Worm (Caenorhabditis elegans) whole organism, L1 larva: ENCODE measurements around the gene sqt-1.
A peak's percentile ranks its signal among the peaks of the same experiment; 100 is the strongest.

ENCODE experiments used
- C04F5.9 ChIP-seq: sonication (generic microtip); optimal IDR thresholded peaks from 2 replicates; lab custom pipeline; 2016; ENCODE audit warnings: missing genetic modification characterization, missing compliant biosample characterization
- C34B4.2 ChIP-seq: sonication (generic microtip); optimal IDR thresholded peaks from 2 replicates; lab custom pipeline; 2017; ENCODE audit warnings: mild to moderate bottlenecking, missing genetic modification characterization, missing compliant biosample characterization
- F16B12.6 ChIP-seq: fragments of 150-350 bp; optimal IDR thresholded peaks from 2 replicates; lab custom pipeline; 2014; ENCODE audit warnings: missing biosample characterization, missing genetic modification characterization
- ama-1 ChIP-seq: fragments of 150-350 bp; optimal IDR thresholded peaks from 2 replicates; lab custom pipeline; 2014
- ceh-63 ChIP-seq: fragments of 200-800 bp; sonication (Bioruptor generic); optimal IDR thresholded peaks from 2 replicates; lab custom pipeline; 2018; ENCODE audit warnings: mild to moderate bottlenecking, missing genetic modification characterization, missing compliant biosample characterization
- ceh-82 ChIP-seq, 3 experiments: fragments of 150-350 bp in 1 of 3; sonication (generic microtip) in 2 of 3; optimal IDR thresholded peaks; 2 replicates each; lab custom pipeline; 2014 to 2017; ENCODE audit warnings: missing biosample characterization in 3 of 3, missing genetic modification characterization in 3 of 3
- ceh-88 ChIP-seq: fragments of 200-800 bp; sonication (Bioruptor generic); IDR thresholded peaks from 2 replicates; pipeline ENCODE4 v1.3.6; 2022; ENCODE audit warnings: missing genetic modification characterization, missing compliant biosample characterization
- ceh-90 ChIP-seq: sonication (generic microtip); optimal IDR thresholded peaks from 2 replicates; lab custom pipeline; 2016; ENCODE audit warnings: missing genetic modification characterization, missing compliant biosample characterization
- dpl-1 ChIP-seq, 3 experiments: fragments of 150-350 bp in 2 of 3; sonication (generic microtip) in 1 of 3; optimal IDR thresholded peaks; 2 replicates each; lab custom pipeline; 2014 to 2017; ENCODE audit warnings: missing biosample characterization in 3 of 3, missing genetic modification characterization in 3 of 3, missing genetic modification reagents in 3 of 3
- efl-1 ChIP-seq, 4 experiments: fragments of 150-350 bp; optimal IDR thresholded peaks in 3 of 4; peaks in 1 of 4; 1 replicate in 1 of 4; 2 replicates in 3 of 4; lab custom pipeline; 2014; ENCODE audit warnings: missing biosample characterization in 2 of 4, missing genetic modification characterization in 2 of 4, missing genetic modification reagents in 2 of 4
- egl-27 ChIP-seq, 2 experiments: fragments of 150-350 bp in 1 of 2; sonication (generic microtip); optimal IDR thresholded peaks; 3 replicates each; lab custom pipeline; 2017 to 2018; ENCODE audit warnings: missing biosample characterization in 2 of 2, missing genetic modification characterization in 2 of 2, missing genetic modification reagents in 2 of 2
- elt-2 ChIP-seq: sonication (generic microtip); optimal IDR thresholded peaks from 2 replicates; lab custom pipeline; 2016; ENCODE audit warnings: missing genetic modification characterization, mild to moderate bottlenecking, inconsistent platforms, missing compliant biosample characterization, missing genetic modification reagents
- fkh-4 ChIP-seq: sonication (generic microtip); optimal IDR thresholded peaks from 2 replicates; lab custom pipeline; 2016; ENCODE audit warnings: missing compliant biosample characterization, missing genetic modification characterization, borderline replicate concordance
- fos-1 ChIP-seq: fragments of 150-350 bp; optimal IDR thresholded peaks from 2 replicates; lab custom pipeline; 2014; ENCODE audit warnings: missing biosample characterization, missing genetic modification characterization
- grh-1 ChIP-seq: fragments of 200-800 bp; sonication (Bioruptor generic); IDR thresholded peaks from 2 replicates; pipeline ENCODE4 v1.3.6; 2022; ENCODE audit warnings: missing genetic modification reagents, missing genetic modification characterization, missing compliant biosample characterization
- hlh-17 ChIP-seq: fragments of 200-800 bp; sonication (Bioruptor generic); optimal IDR thresholded peaks from 2 replicates; lab custom pipeline; 2018; ENCODE audit warnings: missing genetic modification characterization, mild to moderate bottlenecking, missing compliant biosample characterization, moderate library complexity, borderline replicate concordance
- hpl-2 ChIP-seq: fragments of 150-350 bp; optimal IDR thresholded peaks from 2 replicates; lab custom pipeline; 2014; ENCODE audit warnings: missing biosample characterization, missing genetic modification reagents, missing genetic modification characterization
- lin-14 ChIP-seq: fragments of 200-800 bp; sonication (Bioruptor generic); optimal IDR thresholded peaks from 2 replicates; lab custom pipeline; 2018; ENCODE audit warnings: mild to moderate bottlenecking, missing genetic modification characterization, moderate library complexity, missing compliant biosample characterization
- lin-35 ChIP-seq, 2 experiments: fragments of 150-350 bp; optimal IDR thresholded peaks; 2 replicates each; lab custom pipeline; 2014; ENCODE audit warnings: missing biosample characterization in 2 of 2, missing genetic modification characterization in 2 of 2, missing genetic modification reagents in 2 of 2
- lsy-2 ChIP-seq, 2 experiments: fragments of 150-350 bp; optimal IDR thresholded peaks; 2 replicates each; lab custom pipeline; 2014; ENCODE audit warnings: missing biosample characterization in 2 of 2, missing genetic modification characterization in 2 of 2
- mab-9 ChIP-seq: fragments of 200-800 bp; sonication (Bioruptor generic); IDR thresholded peaks from 2 replicates; pipeline ENCODE4 v1.3.6; 2022; ENCODE audit warnings: missing genetic modification reagents, missing genetic modification characterization, missing compliant biosample characterization
- mef-2 ChIP-seq: fragments of 150-350 bp; optimal IDR thresholded peaks from 2 replicates; lab custom pipeline; 2014; ENCODE audit warnings: missing biosample characterization, missing genetic modification characterization
- nhr-11 ChIP-seq: fragments of 150-350 bp; optimal IDR thresholded peaks from 2 replicates; lab custom pipeline; 2014; ENCODE audit warnings: missing biosample characterization, missing genetic modification characterization
- nhr-20 ChIP-seq: sonication (generic microtip); optimal IDR thresholded peaks from 2 replicates; lab custom pipeline; 2016; ENCODE audit warnings: mild to moderate bottlenecking, missing genetic modification characterization, missing compliant biosample characterization
- nhr-237 ChIP-seq: fragments of 150-350 bp; optimal IDR thresholded peaks from 2 replicates; lab custom pipeline; 2014; ENCODE audit warnings: missing biosample characterization, missing genetic modification characterization
- nhr-47 ChIP-seq: sonication (generic microtip); optimal IDR thresholded peaks from 2 replicates; lab custom pipeline; 2016; ENCODE audit warnings: mild to moderate bottlenecking, missing genetic modification characterization, moderate library complexity, missing compliant biosample characterization
- nhr-71 ChIP-seq: sonication (generic microtip); optimal IDR thresholded peaks from 2 replicates; lab custom pipeline; 2016; ENCODE audit warnings: mild to moderate bottlenecking, missing genetic modification characterization, moderate library complexity, missing compliant biosample characterization
- nhr-76 ChIP-seq: sonication (generic microtip); optimal IDR thresholded peaks from 2 replicates; lab custom pipeline; 2017; ENCODE audit warnings: missing biosample characterization, missing genetic modification characterization
- nhr-84 ChIP-seq: sonication (generic microtip); optimal IDR thresholded peaks from 2 replicates; lab custom pipeline; 2017; ENCODE audit warnings: missing biosample characterization, missing genetic modification characterization
- nhr-85 ChIP-seq: sonication (generic microtip); peaks from one replicate; lab custom pipeline; 2016; ENCODE audit warnings: missing genetic modification characterization, inconsistent platforms, missing compliant biosample characterization
- pag-3 ChIP-seq: sonication (generic microtip); optimal IDR thresholded peaks from 2 replicates; lab custom pipeline; 2017; ENCODE audit warnings: missing genetic modification characterization, mild to moderate bottlenecking, missing compliant biosample characterization, antibody characterized with exemption, borderline replicate concordance; ENCODE audit not compliant: insufficient read depth
- rnt-1 ChIP-seq: sonication (generic microtip); optimal IDR thresholded peaks from 2 replicates; lab custom pipeline; 2016; ENCODE audit warnings: mild to moderate bottlenecking, missing genetic modification characterization, moderate library complexity, missing compliant biosample characterization
- skn-1 ChIP-seq: fragments of 150-350 bp; optimal IDR thresholded peaks from 2 replicates; lab custom pipeline; 2014; ENCODE audit warnings: missing biosample characterization, missing genetic modification characterization
- snpc-4 ChIP-seq: fragments of 150-350 bp; optimal IDR thresholded peaks from 2 replicates; lab custom pipeline; 2014; ENCODE audit warnings: missing biosample characterization, missing genetic modification characterization
- snu-23 ChIP-seq: sonication (generic microtip); optimal IDR thresholded peaks from 2 replicates; lab custom pipeline; 2016; ENCODE audit warnings: missing genetic modification characterization, missing compliant biosample characterization
- swsn-7 ChIP-seq: sonication (generic microtip); optimal IDR thresholded peaks from 2 replicates; lab custom pipeline; 2016; ENCODE audit warnings: missing genetic modification characterization, missing compliant biosample characterization
- tbx-2 ChIP-seq: sonication (generic microtip); optimal IDR thresholded peaks from 2 replicates; lab custom pipeline; 2016; ENCODE audit warnings: missing genetic modification characterization, missing compliant biosample characterization
- unc-62 ChIP-seq: fragments of 150-350 bp; optimal IDR thresholded peaks from 2 replicates; lab custom pipeline; 2014; ENCODE audit warnings: missing biosample characterization, missing genetic modification reagents, missing genetic modification characterization
- unc-86 ChIP-seq: sonication (generic microtip); optimal IDR thresholded peaks from 2 replicates; lab custom pipeline; 2016; ENCODE audit warnings: missing genetic modification characterization, missing compliant biosample characterization
- unc-98 ChIP-seq: fragments of 200-800 bp; sonication (Bioruptor generic); IDR thresholded peaks from 2 replicates; pipeline ENCODE4 v1.3.6; 2022; ENCODE audit warnings: missing genetic modification characterization, missing compliant biosample characterization
- zip-4 ChIP-seq: fragments of 200-800 bp; sonication (Bioruptor generic); optimal IDR thresholded peaks from 2 replicates; lab custom pipeline; 2018; ENCODE audit warnings: mild to moderate bottlenecking, missing genetic modification characterization, moderate library complexity, missing compliant biosample characterization
- ztf-11 ChIP-seq, 2 experiments: sonication (generic microtip); optimal IDR thresholded peaks; 2 replicates each; lab custom pipeline; 2016 to 2017; ENCODE audit warnings: missing genetic modification characterization in 2 of 2, missing biosample characterization in 1 of 2, missing compliant biosample characterization in 1 of 2
- ztf-4 ChIP-seq: fragments of 150-350 bp; optimal IDR thresholded peaks from 2 replicates; lab custom pipeline; 2014; ENCODE audit warnings: missing biosample characterization, missing genetic modification characterization

Gene sqt-1

ce11 chrII:11305627-11306449, 31.8 kb downstream of the sqt-1 start, which contains the start of gene rsf-1:
TSS of gene rsf-1 (plus strand) at chrII:11306399.
- TF ChIP-seq ceh-88 (GFP tag; lab: Robert Waterston, UW) (peak; percentile 13; the same call in 1 of the 2 replicates), tbx-2 (tag; lab: Kevin White, UChicago) (peak; percentile 15), pag-3 (no peak), unc-98 (GFP tag; lab: Robert Waterston, UW) (no peak), swsn-7 (tag; lab: Kevin White, UChicago) (peak; percentile 25), zip-4 (GFP tag; lab: Kevin White, UChicago) (no peak), grh-1 (GFP tag; lab: Robert Waterston, UW) (peak; percentile 31; the same call in 1 of the 2 replicates), F16B12.6 (tag; lab: Kevin White, UChicago) (no peak), nhr-71 (tag; lab: Kevin White, UChicago) (peak; percentile 3), efl-1 (optimal IDR thresholded peaks at IDR 0.05; lab: Kevin White, UChicago) (peak; percentile 43 to 58), efl-1 (GFP tag; optimal IDR thresholded peaks at IDR 0.05 in 1 of 2; lab: Kevin White, UChicago) (peak in 1 of 2 experiments; percentile 89), lin-14 (peak; percentile 57), nhr-47 (tag; lab: Kevin White, UChicago) (peak; percentile 24), ztf-11 (tag; optimal IDR thresholded peaks at IDR 0.05; lab: Kevin White, UChicago) (no peak), dpl-1 (GFP tag; optimal IDR thresholded peaks at IDR 0.05; lab: Kevin White, UChicago) (peak in 1 of 3 experiments; percentile 4), ama-1 (no peak), ceh-63 (GFP tag; lab: Kevin White, UChicago) (no peak), rnt-1 (tag; lab: Kevin White, UChicago) (no peak), hlh-17 (no peak), unc-62 (GFP tag; lab: Kevin White, UChicago) (no peak), nhr-76 (tag; lab: Kevin White, UChicago) (no peak), nhr-237 (tag; lab: Kevin White, UChicago) (no peak), ceh-90 (tag; lab: Kevin White, UChicago) (no peak), mef-2 (tag; lab: Kevin White, UChicago) (no peak), C34B4.2 (tag; lab: Kevin White, UChicago) (no peak), skn-1 (peak; percentile 24), mab-9 (no peak), unc-86 (tag; lab: Kevin White, UChicago) (peak; percentile 53), egl-27 (tag; optimal IDR thresholded peaks at IDR 0.05; lab: Kevin White, UChicago) (no peak), C04F5.9 (tag; lab: Kevin White, UChicago) (no peak), nhr-11 (tag; lab: Kevin White, UChicago) (no peak), snpc-4 (tag; lab: Kevin White, UChicago) (no peak), elt-2 (tag; lab: Kevin White, UChicago) (no peak), hpl-2 (GFP tag; lab: Kevin White, UChicago) (no peak), lsy-2 (tag; optimal IDR thresholded peaks at IDR 0.05; lab: Kevin White, UChicago) (peak in 1 of 2 experiments; percentile 25), nhr-20 (tag; lab: Kevin White, UChicago) (peak; percentile 10), snu-23 (GFP tag; lab: Kevin White, UChicago) (peak; percentile 14), lin-35 (GFP tag; optimal IDR thresholded peaks at IDR 0.05; lab: Kevin White, UChicago) (peak; percentile 0 to 9), fkh-4 (tag; lab: Kevin White, UChicago) (no peak), ceh-82 (tag; optimal IDR thresholded peaks at IDR 0.05; lab: Kevin White, UChicago) (peak in 1 of 3 experiments; percentile 21), nhr-85 (peak; percentile 31), ztf-4 (no peak), fos-1 (tag; lab: Kevin White, UChicago) (no peak), nhr-84 (no peak)
- TF ChIP-seq, all 84 proteins: peak for 17
